Fruit fly (Drosophila melanogaster) whole organism, embryonic: Measurements from ENCODE around the gene sob.

Experiments
- Ada2b ChIP-seq: fragments of 200-800 bp; sonication (Bioruptor generic); IDR thresholded peaks from 2 replicates; pipeline ENCODE4 v1.3.6; 2022; ENCODE audit warnings: missing biosample characterization, missing genetic modification characterization
- Bdp1 ChIP-seq: fragments of 200-800 bp; sonication (Bioruptor generic); optimal IDR thresholded peaks from 3 replicates; lab custom pipeline; 2016; ENCODE audit warnings: missing biosample characterization, missing genetic modification characterization
- Blimp-1 ChIP-seq: fragments of 200-800 bp; sonication (Bioruptor generic); optimal IDR thresholded peaks from 3 replicates; lab custom pipeline; 2018; ENCODE audit warnings: missing biosample characterization, missing genetic modification characterization, mild to moderate bottlenecking, moderate library complexity, missing genetic modification reagents
- CG10147 ChIP-seq: fragments of 200-800 bp; sonication (Bioruptor generic); optimal IDR thresholded peaks from 2 replicates; lab custom pipeline; 2019; ENCODE audit warnings: missing biosample characterization, mild to moderate bottlenecking, missing genetic modification characterization, moderate library complexity
- CG10274 ChIP-seq: fragments of 200-800 bp; sonication (Bioruptor generic); optimal IDR thresholded peaks from 3 replicates; lab custom pipeline; 2017; ENCODE audit warnings: missing biosample characterization, mild to moderate bottlenecking, missing genetic modification characterization
- CG11456 ChIP-seq: fragments of 200-800 bp; sonication (Bioruptor generic); IDR thresholded peaks from 3 replicates; pipeline ENCODE4 v1.3.6; 2022; ENCODE audit warnings: missing biosample characterization, missing genetic modification characterization
- CG11504 ChIP-seq: fragments of 200-800 bp; sonication (Bioruptor generic); optimal IDR thresholded peaks from 3 replicates; lab custom pipeline; 2019; ENCODE audit warnings: missing biosample characterization, mild to moderate bottlenecking, missing genetic modification characterization, moderate library complexity
- CG11560 ChIP-seq: fragments of 200-800 bp; sonication (Bioruptor generic); IDR thresholded peaks from 3 replicates; pipeline ENCODE4 v1.3.6; 2022; ENCODE audit warnings: missing biosample characterization, missing genetic modification characterization
- CG12155 ChIP-seq: fragments of 200-800 bp; sonication (Bioruptor generic); optimal IDR thresholded peaks from 3 replicates; lab custom pipeline; 2016; ENCODE audit warnings: missing biosample characterization, missing genetic modification characterization
- CG17359 ChIP-seq: fragments of 200-800 bp; sonication (Bioruptor generic); optimal IDR thresholded peaks from 3 replicates; lab custom pipeline; 2018; ENCODE audit warnings: missing biosample characterization, mild to moderate bottlenecking, missing genetic modification characterization, moderate library complexity
- CG17568 ChIP-seq: fragments of 200-800 bp; sonication (Bioruptor generic); optimal IDR thresholded peaks from 2 replicates; lab custom pipeline; 2018; ENCODE audit warnings: missing biosample characterization, mild to moderate bottlenecking, missing genetic modification characterization, moderate library complexity
- CG18262 ChIP-seq: fragments of 200-800 bp; optimal IDR thresholded peaks from 3 replicates; lab custom pipeline; 2019; ENCODE audit warnings: missing biosample characterization, mild to moderate bottlenecking, missing genetic modification characterization, moderate library complexity
- CG18764 ChIP-seq: fragments of 200-800 bp; sonication (Bioruptor generic); optimal IDR thresholded peaks from 3 replicates; lab custom pipeline; 2016; ENCODE audit warnings: missing biosample characterization, missing genetic modification characterization
- CG30020 ChIP-seq: fragments of 200-800 bp; optimal IDR thresholded peaks from 2 replicates; lab custom pipeline; 2019; ENCODE audit warnings: missing biosample characterization, mild to moderate bottlenecking, missing genetic modification characterization, moderate library complexity
- CG4328 ChIP-seq: fragments of 200-800 bp; sonication (Bioruptor generic); optimal IDR thresholded peaks from 3 replicates; lab custom pipeline; 2017; ENCODE audit warnings: missing biosample characterization, missing genetic modification reagents, missing genetic modification characterization
- CG4617 ChIP-seq: fragments of 200-800 bp; sonication (Bioruptor generic); optimal IDR thresholded peaks from 3 replicates; lab custom pipeline; 2016; ENCODE audit warnings: missing biosample characterization, missing genetic modification characterization, borderline replicate concordance
- CG4730 ChIP-seq: fragments of 200-800 bp; sonication (Bioruptor generic); IDR thresholded peaks from 2 replicates; pipeline ENCODE4 v1.3.6; 2022; ENCODE audit warnings: missing biosample characterization, missing genetic modification characterization
- CG8089 ChIP-seq: fragments of 200-800 bp; sonication (Bioruptor generic); optimal IDR thresholded peaks from 3 replicates; lab custom pipeline; 2016; ENCODE audit warnings: missing biosample characterization, missing genetic modification characterization
- CG9932 ChIP-seq: fragments of 200-800 bp; sonication (Bioruptor generic); IDR thresholded peaks from 2 replicates; pipeline ENCODE4 v1.3.6; 2022; ENCODE audit warnings: missing biosample characterization, missing genetic modification characterization
- CkIIα-i1 ChIP-seq: fragments of 200-800 bp; sonication (Bioruptor generic); IDR thresholded peaks from 2 replicates; pipeline ENCODE4 v1.3.6; 2022; ENCODE audit warnings: missing biosample characterization, missing genetic modification characterization
- GATAe ChIP-seq: fragments of 200-800 bp; sonication (Bioruptor generic); conservative IDR thresholded peaks from 2 replicates; pipeline ENCODE4 v1.3.6; 2022; ENCODE audit warnings: missing biosample characterization, missing genetic modification characterization
- H15 ChIP-seq: fragments of 200-800 bp; sonication (Bioruptor generic); IDR thresholded peaks from 3 replicates; pipeline ENCODE4 v1.3.6; 2022; ENCODE audit warnings: missing biosample characterization, missing genetic modification characterization
- Lpt ChIP-seq: fragments of >200 bp; optimal IDR thresholded peaks from 2 replicates; lab custom pipeline; 2018; ENCODE audit warnings: missing biosample characterization, missing genetic modification characterization
- Mad ChIP-seq: fragments of 200-800 bp; sonication (Bioruptor generic); optimal IDR thresholded peaks from 2 replicates; lab custom pipeline; 2016; ENCODE audit warnings: missing biosample characterization, missing genetic modification characterization
- Usf ChIP-seq: fragments of 200-800 bp; sonication (Bioruptor generic); optimal IDR thresholded peaks from 2 replicates; lab custom pipeline; 2017; ENCODE audit warnings: missing genotype, missing biosample characterization, missing genetic modification characterization
- bsh ChIP-seq, 2 experiments: fragments of 200-800 bp; sonication (Bioruptor generic); optimal IDR thresholded peaks; 2 replicates each; lab custom pipeline; 2017 to 2018; ENCODE audit warnings: mild to moderate bottlenecking in 2 of 2, missing biosample characterization in 2 of 2, missing genetic modification characterization in 2 of 2, moderate library complexity in 1 of 2
- cad ChIP-seq: fragments of >200 bp; optimal IDR thresholded peaks from 2 replicates; lab custom pipeline; 2017; ENCODE audit warnings: missing biosample characterization, missing genetic modification characterization
- chm ChIP-seq: fragments of 200-800 bp; sonication (Bioruptor generic); IDR thresholded peaks from 2 replicates; pipeline ENCODE4 v1.3.6; 2022; ENCODE audit warnings: missing biosample characterization, missing genetic modification characterization
- crol ChIP-seq: fragments of 200-800 bp; sonication (Bioruptor generic); IDR thresholded peaks from 2 replicates; pipeline ENCODE4 v1.3.6; 2022; ENCODE audit warnings: missing biosample characterization, missing genetic modification characterization
- dan ChIP-seq: fragments of 200-800 bp; sonication (Bioruptor generic); IDR thresholded peaks from 2 replicates; pipeline ENCODE4 v1.3.6; 2022; ENCODE audit warnings: missing biosample characterization, missing genetic modification characterization
- dimm ChIP-seq: fragments of 200-800 bp; sonication (Bioruptor generic); IDR thresholded peaks from 2 replicates; pipeline ENCODE4 v1.3.6; 2022; ENCODE audit warnings: missing biosample characterization, missing genetic modification characterization
- exex ChIP-seq: fragments of 200-800 bp; sonication (Bioruptor generic); optimal IDR thresholded peaks from 4 replicates; lab custom pipeline; 2018; ENCODE audit warnings: missing biosample characterization, mild to moderate bottlenecking, missing genetic modification characterization, moderate library complexity
- gcm2 ChIP-seq: fragments of 200-800 bp; sonication (Bioruptor generic); optimal IDR thresholded peaks from 2 replicates; lab custom pipeline; 2016; ENCODE audit warnings: missing biosample characterization, missing genetic modification characterization
- gfzf ChIP-seq: fragments of 200-800 bp; sonication (Bioruptor generic); optimal IDR thresholded peaks from 2 replicates; lab custom pipeline; 2016; ENCODE audit warnings: missing biosample characterization, mild to moderate bottlenecking, missing genetic modification characterization, moderate library complexity
- her ChIP-seq: fragments of 200-800 bp; sonication (Bioruptor generic); optimal IDR thresholded peaks from 2 replicates; lab custom pipeline; 2016; ENCODE audit warnings: missing biosample characterization, missing genetic modification characterization
- kah ChIP-seq: fragments of 200-800 bp; sonication (Bioruptor generic); optimal IDR thresholded peaks from 2 replicates; lab custom pipeline; 2018; ENCODE audit warnings: missing biosample characterization, mild to moderate bottlenecking, missing genetic modification characterization
- klu ChIP-seq: fragments of 200-800 bp; sonication (Bioruptor generic); IDR thresholded peaks from 2 replicates; pipeline ENCODE4 v1.3.6; 2022; ENCODE audit warnings: missing biosample characterization, missing genetic modification characterization
- pfk ChIP-seq: fragments of 200-800 bp; sonication (Bioruptor generic); optimal IDR thresholded peaks from 2 replicates; lab custom pipeline; 2018; ENCODE audit warnings: missing biosample characterization, mild to moderate bottlenecking, missing genetic modification characterization, moderate library complexity
- phol ChIP-seq: fragments of 200-800 bp; sonication (Bioruptor generic); optimal IDR thresholded peaks from 3 replicates; lab custom pipeline; 2018; ENCODE audit warnings: missing biosample characterization, mild to moderate bottlenecking, missing genetic modification characterization, moderate library complexity
- prd ChIP-seq, 3 experiments: fragments of >200 bp in 2 of 3; fragments of 200-800 bp in 1 of 3; sonication (Bioruptor generic) in 1 of 3; optimal IDR thresholded peaks in 2 of 3; IDR thresholded peaks in 1 of 3; 2 replicates in 2 of 3; 3 replicates in 1 of 3; pipeline versions ENCODE4 v1.3.6 to Lab custom; 2017 to 2022; ENCODE audit warnings: missing biosample characterization in 1 of 3, missing genetic modification characterization in 1 of 3
- salm ChIP-seq: fragments of 200-800 bp; sonication (Bioruptor generic); optimal IDR thresholded peaks from 2 replicates; lab custom pipeline; 2018; ENCODE audit warnings: missing biosample characterization, mild to moderate bottlenecking, missing genetic modification characterization
- so ChIP-seq: fragments of 200-800 bp; sonication (Bioruptor generic); IDR thresholded peaks from 3 replicates; pipeline ENCODE4 v1.3.6; 2022; ENCODE audit warnings: missing biosample characterization, missing genetic modification characterization
- stc ChIP-seq: fragments of 200-800 bp; sonication (Bioruptor generic); IDR thresholded peaks from 2 replicates; pipeline ENCODE4 v1.3.6; 2022; ENCODE audit warnings: missing biosample characterization, missing genetic modification characterization
- tgo ChIP-seq: fragments of 200-800 bp; sonication (Bioruptor generic); IDR thresholded peaks from 3 replicates; pipeline ENCODE4 v1.3.6; 2022; ENCODE audit warnings: missing biosample characterization, missing genetic modification characterization
- tll ChIP-seq, 2 experiments: fragments of 200-800 bp in 1 of 2; fragments of >200 bp in 1 of 2; sonication (Bioruptor generic) in 1 of 2; optimal IDR thresholded peaks; 2 replicates each; lab custom pipeline; 2017 to 2019; ENCODE audit warnings: missing biosample characterization in 2 of 2, missing genetic modification characterization in 2 of 2, mild to moderate bottlenecking in 1 of 2, moderate library complexity in 1 of 2
- tup ChIP-seq: fragments of 200-800 bp; sonication (Bioruptor generic); optimal IDR thresholded peaks from 2 replicates; lab custom pipeline; 2016; ENCODE audit warnings: missing biosample characterization, mild to moderate bottlenecking, missing genetic modification characterization, moderate library complexity
- twi ChIP-seq: fragments of 200-800 bp; optimal IDR thresholded peaks from 2 replicates; lab custom pipeline; 2019; ENCODE audit warnings: missing biosample characterization, mild to moderate bottlenecking, missing genetic modification characterization, moderate library complexity
- zen ChIP-seq: fragments of 200-800 bp; sonication (Bioruptor generic); optimal IDR thresholded peaks from 3 replicates; lab custom pipeline; 2018; ENCODE audit warnings: missing biosample characterization, mild to moderate bottlenecking, missing genetic modification characterization, moderate library complexity

Gene sob

dm6 chr2L:3550583-3550982, 30.0 kb downstream of the sob start (continued):
- TF ChIP-seq CG4328 (no peak), Bdp1 (GFP tag; lab: Kevin White, UChicago) (no peak)

DNA sequence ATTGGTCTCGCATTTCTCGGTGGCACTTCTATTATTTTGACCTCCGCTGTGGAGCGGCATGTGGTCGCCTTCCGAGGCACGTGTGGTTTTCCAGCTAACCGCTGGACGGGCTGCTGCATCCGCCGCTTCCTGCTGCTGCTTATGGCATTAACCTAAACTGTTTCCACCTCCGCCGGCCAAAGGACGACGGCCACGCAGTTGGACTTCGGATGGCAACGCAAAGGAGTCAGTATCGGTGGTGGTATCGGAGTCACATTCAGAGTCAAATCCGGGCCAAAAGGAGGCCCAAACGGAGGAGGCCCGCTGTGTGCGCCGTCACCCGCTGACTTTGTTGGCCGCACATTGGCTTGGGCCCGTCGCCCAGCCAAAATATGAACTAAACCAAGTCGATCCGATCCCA, 30.8 kb downstream of the sob start:
- TF ChIP-seq twi (tag; lab: Kevin White, UChicago) (peak; percentile 60), her (no peak), CG18262 (no peak), tll (GFP tag; optimal IDR thresholded peaks at IDR 0.05; lab: Kevin White, UChicago) (peak in 1 of 2 experiments; percentile 63), H15 (GFP tag; lab: Robert Waterston, UW) (0 out of 3 replicates have a peak, but pooled peaks have one; percentile 10), CG17359 (tag; lab: Kevin White, UChicago) (no peak), zen (tag; lab: Kevin White, UChicago) (peak; percentile 83), CG11456 (0 out of 3 replicates have a peak, but pooled peaks have one; percentile 36), so (GFP tag; lab: Robert Waterston, UW) (no peak), prd (optimal IDR thresholded peaks at IDR 0.05; lab: Kevin White, UChicago) (no peak), prd (GFP tag; IDR thresholded peaks at IDR 0.05; lab: Robert Waterston, UW) (0 out of 3 replicates have a peak, but pooled peaks have one; percentile 22), CG11504 (tag; lab: Kevin White, UChicago) (no peak)

DNA sequence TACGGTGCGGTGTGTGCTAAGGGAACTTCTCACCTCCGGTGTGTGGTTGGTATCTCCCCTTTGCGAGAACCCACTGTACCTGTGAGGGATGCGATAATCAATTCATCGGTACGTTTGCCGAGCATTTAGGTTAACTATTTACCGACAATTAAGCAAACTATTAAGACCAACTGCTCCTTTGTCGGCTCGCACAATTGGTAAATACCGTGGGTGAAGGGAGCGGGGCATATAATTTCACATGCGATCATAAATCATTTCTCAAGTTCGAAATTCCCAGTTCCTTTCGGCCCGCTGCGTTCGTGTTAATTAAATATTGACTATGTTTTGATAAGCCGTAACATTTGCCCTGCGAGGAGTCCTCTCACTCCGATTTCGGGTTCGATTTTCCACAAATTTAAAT, 31.7 kb downstream of the sob start:
- TF ChIP-seq gcm2 (GFP tag; lab: Kevin White, UChicago) (no peak), CG9932 (GFP tag; lab: Robert Waterston, UW) (no peak), CG11560 (tag; lab: Robert Waterston, UW) (no peak), salm (tag; lab: Kevin White, UChicago) (no peak), CG4730 (GFP tag; lab: Robert Waterston, UW) (no peak), dimm (no peak), GATAe (GFP tag; lab: Robert Waterston, UW) (no peak), tgo (GFP tag; lab: Robert Waterston, UW) (no peak), CG18764 (GFP tag; lab: Kevin White, UChicago) (no peak), CG10147 (no peak), tup (GFP tag; lab: Kevin White, UChicago) (no peak), cad (peak; percentile 11), Ada2b (GFP tag; lab: Robert Waterston, UW) (no peak), Mad (GFP tag; lab: Kevin White, UChicago) (no peak), Lpt (no peak), CG4617 (no peak), CG11504 (tag; lab: Kevin White, UChicago) (no peak), dan (no peak), exex (tag; lab: Kevin White, UChicago) (no peak), phol (tag; lab: Kevin White, UChicago) (no peak), CG17568 (GFP tag; lab: Kevin White, UChicago) (no peak), pfk (GFP tag; lab: Kevin White, UChicago) (no peak), klu (GFP tag; lab: Robert Waterston, UW) (no peak), chm (GFP tag; lab: Robert Waterston, UW) (no peak), CG12155 (GFP tag; lab: Kevin White, UChicago) (no peak), CG30020 (tag; lab: Kevin White, UChicago) (no peak), CkIIα-i1 (GFP tag; lab: Robert Waterston, UW) (no peak), kah (no peak), gfzf (no peak), Usf (GFP tag; lab: Kevin White, UChicago) (no peak), crol (GFP tag; lab: Robert Waterston, UW) (peak; percentile 42; the same call in 1 of the 2 replicates), stc (GFP tag; lab: Robert Waterston, UW) (no peak), CG8089 (GFP tag; lab: Kevin White, UChicago) (no peak), CG10274 (no peak), bsh (GFP tag; optimal IDR thresholded peaks at IDR 0.05; lab: Kevin White, UChicago) (no peak), Blimp-1 (no peak)
